Worm (Caenorhabditis elegans): ENCODE results near the gene mdt-21.

ce11 chrIII:11824088-11824487 is 46.7 kb downstream of the mdt-21 start:
- TF ChIP-seq dao-5 (tag; optimal IDR thresholded peaks at IDR 0.05) (no peak), him-1 (tag; optimal IDR thresholded peaks at IDR 0.05) (no peak)
